Worm (Caenorhabditis elegans) whole organism, young adult: Measurements from ENCODE around the gene Y34B4A.7.

Experiments
- C17E4.6 ChIP-seq: fragments of 200-800 bp; sonication (Bioruptor generic); IDR thresholded peaks from 2 replicates; pipeline ENCODE4 v1.3.6; 2022; ENCODE audit warnings: missing genetic modification reagents, missing genetic modification characterization, missing compliant biosample characterization
- F49E8.2 ChIP-seq: sonication (generic microtip); optimal IDR thresholded peaks from 3 replicates; lab custom pipeline; 2017; ENCODE audit warnings: missing genetic modification characterization, mild to moderate bottlenecking, missing compliant biosample characterization, antibody characterized with exemption, moderate library complexity; ENCODE audit not compliant: insufficient read depth
- F55B11.4 ChIP-seq: sonication (generic microtip); optimal IDR thresholded peaks from 2 replicates; lab custom pipeline; 2016; ENCODE audit warnings: missing compliant biosample characterization, missing genetic modification characterization, borderline replicate concordance; ENCODE audit not compliant: insufficient read depth
- F57C9.4 ChIP-seq: sonication (generic microtip); optimal IDR thresholded peaks from 2 replicates; lab custom pipeline; 2017; ENCODE audit warnings: mild to moderate bottlenecking, missing genetic modification characterization, missing compliant biosample characterization
- K11D2.4 ChIP-seq: fragments of 200-800 bp; sonication (Bioruptor generic); IDR thresholded peaks from 2 replicates; pipeline ENCODE4 v1.3.6; 2022; ENCODE audit warnings: missing genetic modification reagents, missing genetic modification characterization, missing compliant biosample characterization
- T26A5.8 ChIP-seq: sonication (generic microtip); optimal IDR thresholded peaks from 2 replicates; lab custom pipeline; 2016; ENCODE audit warnings: missing genetic modification characterization, missing compliant biosample characterization
- akir-1 ChIP-seq: fragments of 200-800 bp; sonication (Bioruptor generic); optimal IDR thresholded peaks from 2 replicates; lab custom pipeline; 2018; ENCODE audit warnings: mild to moderate bottlenecking, missing genetic modification characterization, moderate library complexity, missing compliant biosample characterization
- attf-3 ChIP-seq: fragments of 200-800 bp; sonication (Bioruptor generic); conservative IDR thresholded peaks from 2 replicates; pipeline ENCODE4 v1.3.6; 2022; ENCODE audit warnings: missing genetic modification reagents, missing genetic modification characterization, missing compliant biosample characterization
- attf-6 ChIP-seq: fragments of 200-800 bp; sonication (Bioruptor generic); IDR thresholded peaks from 2 replicates; pipeline ENCODE4 v1.3.6; 2022; ENCODE audit warnings: missing genetic modification reagents, missing genetic modification characterization, missing compliant biosample characterization
- chd-7 ChIP-seq: sonication (generic microtip); optimal IDR thresholded peaks from 2 replicates; lab custom pipeline; 2016; ENCODE audit warnings: mild to moderate bottlenecking, missing genetic modification characterization, moderate library complexity, missing compliant biosample characterization
- dox-1 ChIP-seq: fragments of 200-800 bp; sonication (Bioruptor generic); IDR thresholded peaks from 2 replicates; pipeline ENCODE4 v1.3.6; 2022; ENCODE audit warnings: missing genetic modification reagents, missing genetic modification characterization, missing compliant biosample characterization
- egl-44 ChIP-seq: fragments of 200-800 bp; sonication (Bioruptor generic); IDR thresholded peaks from 2 replicates; pipeline ENCODE4 v1.3.6; 2022; ENCODE audit warnings: missing genetic modification reagents, missing genetic modification characterization, missing compliant biosample characterization
- fkh-3 ChIP-seq: sonication (generic microtip); optimal IDR thresholded peaks from 2 replicates; lab custom pipeline; 2016; ENCODE audit warnings: mild to moderate bottlenecking, missing genetic modification characterization, missing compliant biosample characterization
- hmg-1.2 ChIP-seq: fragments of 200-800 bp; sonication (Bioruptor generic); IDR thresholded peaks from 2 replicates; pipeline ENCODE4 v1.3.6; 2022; ENCODE audit warnings: missing genetic modification reagents, missing genetic modification characterization, missing compliant biosample characterization
- hrde-1 ChIP-seq: sonication (generic microtip); optimal IDR thresholded peaks from 2 replicates; lab custom pipeline; 2016; ENCODE audit warnings: missing genetic modification characterization, mild to moderate bottlenecking, missing compliant biosample characterization, moderate library complexity, missing genotype, missing genetic modification reagents, borderline replicate concordance
- let-526 ChIP-seq: fragments of 200-800 bp; sonication (Bioruptor generic); IDR thresholded peaks from 2 replicates; pipeline ENCODE4 v1.3.6; 2022; ENCODE audit warnings: missing genetic modification reagents, missing genetic modification characterization, missing compliant biosample characterization
- let-607 ChIP-seq, 2 experiments: fragments of 200-800 bp in 1 of 2; sonication (Bioruptor generic) in 1 of 2; sonication (generic microtip) in 1 of 2; optimal IDR thresholded peaks; 2 replicates each; lab custom pipeline; 2016 to 2018; ENCODE audit warnings: mild to moderate bottlenecking in 2 of 2, missing compliant biosample characterization in 2 of 2, missing genetic modification characterization in 2 of 2, moderate library complexity in 2 of 2, missing genotype in 1 of 2
- lin-26 ChIP-seq: fragments of 200-800 bp; sonication (Bioruptor generic); IDR thresholded peaks from 2 replicates; pipeline ENCODE4 v1.3.6; 2022; ENCODE audit warnings: missing genetic modification reagents, missing genetic modification characterization, missing compliant biosample characterization
- lin-40 ChIP-seq: sonication (generic microtip); optimal IDR thresholded peaks from 2 replicates; lab custom pipeline; 2016; ENCODE audit warnings: missing genetic modification characterization, mild to moderate bottlenecking, missing compliant biosample characterization, missing genotype, missing genetic modification reagents
- lir-1 ChIP-seq: fragments of 200-800 bp; sonication (Bioruptor generic); conservative IDR thresholded peaks from 2 replicates; pipeline ENCODE4 v1.3.6; 2022; ENCODE audit warnings: missing genetic modification reagents, missing genetic modification characterization, missing compliant biosample characterization
- lsy-27 ChIP-seq: sonication (generic microtip); optimal IDR thresholded peaks from 2 replicates; lab custom pipeline; 2017; ENCODE audit warnings: missing genetic modification characterization, mild to moderate bottlenecking, missing compliant biosample characterization, antibody characterized with exemption, missing genotype, borderline replicate concordance; ENCODE audit not compliant: insufficient read depth
- madf-10 ChIP-seq: sonication (generic microtip); optimal IDR thresholded peaks from 2 replicates; lab custom pipeline; 2016; ENCODE audit warnings: mild to moderate bottlenecking, missing genetic modification characterization, missing compliant biosample characterization
- madf-3 ChIP-seq: fragments of 200-800 bp; sonication (Bioruptor generic); IDR thresholded peaks from 2 replicates; pipeline ENCODE4 v1.3.6; 2022; ENCODE audit warnings: missing genetic modification reagents, missing genetic modification characterization, missing compliant biosample characterization
- mes-4 ChIP-seq: sonication (generic microtip); optimal IDR thresholded peaks from 2 replicates; lab custom pipeline; 2016; ENCODE audit warnings: missing genotype, missing genetic modification characterization, missing compliant biosample characterization
- nfya-1 ChIP-seq: sonication (generic microtip); optimal IDR thresholded peaks from 2 replicates; lab custom pipeline; 2017; ENCODE audit warnings: antibody characterized with exemption, missing compliant biosample characterization, missing genetic modification characterization, borderline replicate concordance; ENCODE audit not compliant: insufficient read depth
- nfyb-1 ChIP-seq: fragments of 200-800 bp; sonication (Bioruptor generic); IDR thresholded peaks from 2 replicates; pipeline ENCODE4 v1.3.6; 2022; ENCODE audit warnings: missing genetic modification reagents, missing genetic modification characterization, missing compliant biosample characterization
- nhr-179 ChIP-seq: sonication (generic microtip); optimal IDR thresholded peaks from 2 replicates; lab custom pipeline; 2016; ENCODE audit warnings: mild to moderate bottlenecking, missing genetic modification characterization, missing compliant biosample characterization
- nhr-80 ChIP-seq: sonication (generic microtip); optimal IDR thresholded peaks from 2 replicates; lab custom pipeline; 2016; ENCODE audit warnings: missing genetic modification characterization, missing compliant biosample characterization
- repo-1 ChIP-seq: sonication (generic microtip); optimal IDR thresholded peaks from 2 replicates; lab custom pipeline; 2017; ENCODE audit warnings: mild to moderate bottlenecking, missing genetic modification characterization, missing compliant biosample characterization
- unc-62 ChIP-seq: fragments of 150-350 bp; optimal IDR thresholded peaks from 2 replicates; lab custom pipeline; 2014; ENCODE audit warnings: missing biosample characterization, missing genetic modification reagents, missing genetic modification characterization
- zfh-2 ChIP-seq: fragments of 200-800 bp; sonication (Bioruptor generic); conservative IDR thresholded peaks from 2 replicates; pipeline ENCODE4 v1.3.6; 2022; ENCODE audit warnings: missing genetic modification reagents, missing genetic modification characterization, missing compliant biosample characterization
- ztf-18 ChIP-seq: sonication (generic microtip); optimal IDR thresholded peaks from 2 replicates; lab custom pipeline; 2016; ENCODE audit warnings: missing genotype, mild to moderate bottlenecking, missing genetic modification characterization, missing compliant biosample characterization
- ztf-28 ChIP-seq: fragments of 200-800 bp; sonication (Bioruptor generic); IDR thresholded peaks from 2 replicates; pipeline ENCODE4 v1.3.6; 2022; ENCODE audit warnings: missing genetic modification reagents, missing genetic modification characterization, missing compliant biosample characterization

Gene Y34B4A.7

DNA sequence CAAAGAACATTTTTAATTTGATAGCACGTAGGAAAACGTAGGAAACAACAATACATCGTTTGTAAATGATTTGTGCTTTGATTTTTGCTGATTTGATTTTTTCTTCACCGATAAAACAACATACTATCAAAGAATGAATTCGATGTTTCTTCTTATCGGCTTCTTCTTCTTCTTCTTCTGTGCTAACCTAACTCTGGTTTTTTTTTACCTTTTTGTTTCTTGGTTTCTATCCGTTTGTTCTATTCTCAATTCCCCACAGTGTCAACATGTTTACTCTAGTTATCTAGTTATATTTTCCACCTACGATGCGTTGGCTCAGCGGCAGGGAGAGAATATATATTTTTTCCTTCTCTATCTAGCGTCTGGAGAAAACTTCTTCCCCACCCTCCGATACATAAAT lies 36.3 kb upstream of the Y34B4A.7 start:
- TF ChIP-seq T26A5.8 (tag; lab: Kevin White, UChicago): no peak
- peak; percentile 1 for TF ChIP-seq nhr-80 (tag; lab: Kevin White, UChicago)
- TF ChIP-seq attf-6 (GFP tag; lab: Robert Waterston, UW): no peak
- no peak for TF ChIP-seq K11D2.4 (GFP tag; lab: Robert Waterston, UW)
- no peak for TF ChIP-seq hrde-1 (tag; lab: Kevin White, UChicago)

DNA sequence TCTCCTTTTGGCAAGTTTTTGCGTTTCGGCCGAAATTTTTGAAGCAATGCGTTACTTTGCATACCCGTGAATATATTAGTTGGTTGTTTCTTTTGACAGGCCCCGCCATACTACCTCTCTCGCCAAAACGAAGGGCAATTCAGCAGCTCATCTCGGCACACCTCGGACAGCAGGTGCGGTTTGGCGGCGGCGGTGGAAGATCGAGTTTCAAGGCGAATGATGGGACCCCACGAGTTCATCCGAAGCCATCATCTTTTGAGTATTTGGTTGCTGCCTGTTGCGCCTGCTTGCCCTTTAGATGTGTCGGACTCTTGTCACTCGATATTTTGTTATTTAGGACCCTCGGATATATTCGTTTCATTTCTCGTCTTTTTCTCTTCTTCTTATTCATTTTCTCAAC lies 35.8 kb upstream of the Y34B4A.7 start:
- TF ChIP-seq mes-4 (tag; lab: Kevin White, UChicago) (no peak), let-607 (tag; optimal IDR thresholded peaks at IDR 0.05; lab: Kevin White, UChicago) (no peak), nfyb-1 (0 out of 2 replicates have a peak, but pooled peaks have one; percentile 11), nhr-179 (tag; lab: Kevin White, UChicago) (no peak), F57C9.4 (no peak), akir-1 (GFP tag; lab: Kevin White, UChicago) (no peak), F55B11.4 (tag; lab: Kevin White, UChicago) (no peak), hmg-1.2 (GFP tag; lab: Robert Waterston, UW) (no peak), lir-1 (GFP tag; lab: Robert Waterston, UW) (no peak), zfh-2 (GFP tag; lab: Robert Waterston, UW) (peak; percentile 81), egl-44 (GFP tag; lab: Robert Waterston, UW) (no peak), dox-1 (GFP tag; lab: Robert Waterston, UW) (no peak), F49E8.2 (tag; lab: Kevin White, UChicago) (no peak), madf-3 (GFP tag; lab: Robert Waterston, UW) (no peak), lin-26 (GFP tag; lab: Robert Waterston, UW) (no peak), chd-7 (tag; lab: Kevin White, UChicago) (peak; percentile 0)

ce11 chrX:5208831-5209230 lies 35.3 kb upstream of the Y34B4A.7 start:
- TF ChIP-seq let-526 (GFP tag; lab: Robert Waterston, UW) (no peak), fkh-3 (tag; lab: Kevin White, UChicago) (no peak), ztf-18 (tag; lab: Kevin White, UChicago) (no peak), let-607 (tag; optimal IDR thresholded peaks at IDR 0.05; lab: Kevin White, UChicago) (no peak), nfya-1 (tag; lab: Kevin White, UChicago) (no peak), attf-3 (GFP tag; lab: Robert Waterston, UW) (no peak), F49E8.2 (tag; lab: Kevin White, UChicago) (no peak), unc-62 (GFP tag; lab: Kevin White, UChicago) (no peak), ztf-28 (GFP tag; lab: Robert Waterston, UW) (no peak), repo-1 (tag; lab: Kevin White, UChicago) (no peak), lin-26 (GFP tag; lab: Robert Waterston, UW) (no peak), lin-40 (tag; lab: Kevin White, UChicago) (no peak), C17E4.6 (GFP tag; lab: Robert Waterston, UW) (no peak), lsy-27 (tag; lab: Kevin White, UChicago) (no peak), madf-10 (tag; lab: Kevin White, UChicago) (no peak), K11D2.4 (GFP tag; lab: Robert Waterston, UW) (no peak)
